Fruit fly (Drosophila melanogaster) whole organism, embryonic: ENCODE data around the gene CG7781.

ENCODE experiments used
- Aef1 ChIP-seq: fragments of 200-800 bp; sonication (Bioruptor generic); IDR thresholded peaks from 3 replicates; pipeline ENCODE4 v1.3.6; 2022; ENCODE audit warnings: missing biosample characterization, missing genetic modification characterization
- CG10147 ChIP-seq: fragments of 200-800 bp; sonication (Bioruptor generic); optimal IDR thresholded peaks from 2 replicates; lab custom pipeline; 2019; ENCODE audit warnings: missing biosample characterization, mild to moderate bottlenecking, missing genetic modification characterization, moderate library complexity
- CG1024 ChIP-seq: fragments of 200-800 bp; sonication (Bioruptor generic); IDR thresholded peaks from 2 replicates; pipeline ENCODE4 v1.3.6; 2022; ENCODE audit warnings: missing biosample characterization, missing genetic modification characterization
- CG11085 ChIP-seq: fragments of 200-800 bp; sonication (Bioruptor generic); IDR thresholded peaks from 2 replicates; pipeline ENCODE4 v1.3.6; 2022; ENCODE audit warnings: missing biosample characterization, missing genetic modification characterization
- CG11456 ChIP-seq: fragments of 200-800 bp; sonication (Bioruptor generic); IDR thresholded peaks from 3 replicates; pipeline ENCODE4 v1.3.6; 2022; ENCODE audit warnings: missing biosample characterization, missing genetic modification characterization
- CG12744 ChIP-seq: fragments of 200-800 bp; sonication (Bioruptor generic); optimal IDR thresholded peaks from 2 replicates; lab custom pipeline; 2016; ENCODE audit warnings: missing biosample characterization, missing genetic modification characterization
- CG15073 ChIP-seq: fragments of 200-800 bp; sonication (Bioruptor generic); optimal IDR thresholded peaks from 2 replicates; lab custom pipeline; 2016; ENCODE audit warnings: missing biosample characterization, missing genetic modification characterization
- CG16815 ChIP-seq: fragments of 200-800 bp; sonication (Bioruptor generic); optimal IDR thresholded peaks from 3 replicates; lab custom pipeline; 2017; ENCODE audit warnings: missing biosample characterization, mild to moderate bottlenecking, missing genetic modification characterization
- CG17186 ChIP-seq: fragments of 200-800 bp; sonication (Bioruptor generic); optimal IDR thresholded peaks from 3 replicates; lab custom pipeline; 2017; ENCODE audit warnings: missing biosample characterization, missing genetic modification reagents, missing genetic modification characterization
- CG17802 ChIP-seq: fragments of 200-800 bp; sonication (Bioruptor generic); optimal IDR thresholded peaks from 2 replicates; lab custom pipeline; 2018; ENCODE audit warnings: missing biosample characterization, mild to moderate bottlenecking, missing genetic modification characterization, moderate library complexity
- CG1792 ChIP-seq: fragments of 200-800 bp; sonication (Bioruptor generic); optimal IDR thresholded peaks from 2 replicates; lab custom pipeline; 2016; ENCODE audit warnings: missing biosample characterization, missing genetic modification characterization
- CG18599 ChIP-seq: fragments of 200-800 bp; sonication (Bioruptor generic); optimal IDR thresholded peaks from 3 replicates; lab custom pipeline; 2017; ENCODE audit warnings: missing biosample characterization, missing genetic modification characterization, mild to moderate bottlenecking, moderate library complexity, missing genetic modification reagents
- CG2202 ChIP-seq: fragments of 200-800 bp; sonication (Bioruptor generic); optimal IDR thresholded peaks from 2 replicates; lab custom pipeline; 2018; ENCODE audit warnings: missing biosample characterization, mild to moderate bottlenecking, missing genetic modification characterization
- CG30020 ChIP-seq: fragments of 200-800 bp; optimal IDR thresholded peaks from 2 replicates; lab custom pipeline; 2019; ENCODE audit warnings: missing biosample characterization, mild to moderate bottlenecking, missing genetic modification characterization, moderate library complexity
- CG33213 ChIP-seq: fragments of 200-800 bp; sonication (Bioruptor generic); optimal IDR thresholded peaks from 3 replicates; lab custom pipeline; 2016; ENCODE audit warnings: missing biosample characterization, missing genetic modification characterization
- CG4854 ChIP-seq: fragments of 200-800 bp; sonication (Bioruptor generic); optimal IDR thresholded peaks from 2 replicates; lab custom pipeline; 2016; ENCODE audit warnings: missing biosample characterization, missing genetic modification characterization, inconsistent platforms
- CG6272 ChIP-seq: fragments of 200-800 bp; sonication (Bioruptor generic); IDR thresholded peaks from 2 replicates; pipeline ENCODE4 v1.3.6; 2022; ENCODE audit warnings: missing biosample characterization, missing genetic modification characterization
- CG6854 ChIP-seq: fragments of 200-800 bp; sonication (Bioruptor generic); optimal IDR thresholded peaks from 3 replicates; lab custom pipeline; 2017; ENCODE audit warnings: missing biosample characterization, mild to moderate bottlenecking, missing genetic modification characterization
- CG7745 ChIP-seq: fragments of 200-800 bp; sonication (Bioruptor generic); optimal IDR thresholded peaks from 2 replicates; lab custom pipeline; 2018; ENCODE audit warnings: missing biosample characterization, mild to moderate bottlenecking, missing genetic modification characterization, moderate library complexity
- CG8281 ChIP-seq: fragments of 200-800 bp; sonication (Bioruptor generic); optimal IDR thresholded peaks from 2 replicates; lab custom pipeline; 2018; ENCODE audit warnings: missing biosample characterization, mild to moderate bottlenecking, missing genetic modification characterization, moderate library complexity
- CG9932 ChIP-seq: fragments of 200-800 bp; sonication (Bioruptor generic); IDR thresholded peaks from 2 replicates; pipeline ENCODE4 v1.3.6; 2022; ENCODE audit warnings: missing biosample characterization, missing genetic modification characterization
- D19A ChIP-seq: fragments of 200-800 bp; optimal IDR thresholded peaks from 3 replicates; lab custom pipeline; 2019; ENCODE audit warnings: missing biosample characterization, mild to moderate bottlenecking, missing genetic modification characterization, moderate library complexity
- Dek ChIP-seq: fragments of 200-800 bp; sonication (Bioruptor generic); optimal IDR thresholded peaks from 3 replicates; lab custom pipeline; 2019; ENCODE audit warnings: missing biosample characterization, mild to moderate bottlenecking, missing genetic modification characterization, moderate library complexity
- Dref ChIP-seq: fragments of 200-800 bp; sonication (Bioruptor generic); IDR thresholded peaks from 2 replicates; pipeline ENCODE4 v1.3.6; 2022; ENCODE audit warnings: missing biosample characterization, missing genetic modification characterization
- E2f1 ChIP-seq: fragments of 200-800 bp; sonication (Bioruptor generic); IDR thresholded peaks from 2 replicates; pipeline ENCODE4 v1.3.6; 2022; ENCODE audit warnings: missing biosample characterization, missing genetic modification characterization
- GATAe ChIP-seq: fragments of 200-800 bp; sonication (Bioruptor generic); conservative IDR thresholded peaks from 2 replicates; pipeline ENCODE4 v1.3.6; 2022; ENCODE audit warnings: missing biosample characterization, missing genetic modification characterization
- Hmx ChIP-seq: fragments of 200-800 bp; sonication (Bioruptor generic); optimal IDR thresholded peaks from 2 replicates; lab custom pipeline; 2016; ENCODE audit warnings: missing biosample characterization, missing genetic modification characterization
- Oli ChIP-seq: fragments of 200-800 bp; sonication (Bioruptor generic); optimal IDR thresholded peaks from 2 replicates; lab custom pipeline; 2018; ENCODE audit warnings: missing biosample characterization, mild to moderate bottlenecking, missing genetic modification characterization, moderate library complexity
- Sox100B ChIP-seq: fragments of 200-800 bp; sonication (Bioruptor generic); optimal IDR thresholded peaks from 3 replicates; lab custom pipeline; 2018; ENCODE audit warnings: missing biosample characterization, mild to moderate bottlenecking, missing genetic modification characterization
- Sry-β ChIP-seq: fragments of 200-800 bp; sonication (Bioruptor generic); optimal IDR thresholded peaks from 2 replicates; lab custom pipeline; 2018; ENCODE audit warnings: missing biosample characterization, mild to moderate bottlenecking, missing genetic modification characterization, moderate library complexity
- Xbp1 ChIP-seq: fragments of 200-800 bp; sonication (Bioruptor generic); optimal IDR thresholded peaks from 3 replicates; lab custom pipeline; 2016; ENCODE audit warnings: missing biosample characterization, mild to moderate bottlenecking, missing genetic modification characterization
- az2 ChIP-seq: fragments of 200-800 bp; sonication (Bioruptor generic); optimal IDR thresholded peaks from 3 replicates; lab custom pipeline; 2016; ENCODE audit warnings: missing biosample characterization, missing genetic modification characterization
- cad ChIP-seq: fragments of >200 bp; optimal IDR thresholded peaks from 2 replicates; lab custom pipeline; 2017; ENCODE audit warnings: missing biosample characterization, missing genetic modification characterization
- ewg ChIP-seq: fragments of 200-800 bp; sonication (Bioruptor generic); optimal IDR thresholded peaks from 3 replicates; lab custom pipeline; 2017; ENCODE audit warnings: mild to moderate bottlenecking, missing biosample characterization, missing genetic modification reagents, missing genetic modification characterization
- fd3F ChIP-seq: fragments of 200-800 bp; sonication (Bioruptor generic); optimal IDR thresholded peaks from 2 replicates; lab custom pipeline; 2018; ENCODE audit warnings: missing biosample characterization, mild to moderate bottlenecking, missing genetic modification characterization, moderate library complexity
- gem ChIP-seq: fragments of 200-800 bp; sonication (Bioruptor generic); optimal IDR thresholded peaks from 2 replicates; lab custom pipeline; 2019; ENCODE audit warnings: missing biosample characterization, mild to moderate bottlenecking, missing genetic modification characterization, moderate library complexity
- h ChIP-seq: fragments of >200 bp; optimal IDR thresholded peaks from 2 replicates; lab custom pipeline; 2017
- insv ChIP-seq, 2 experiments: fragments of 200-800 bp; sonication (Bioruptor generic); optimal IDR thresholded peaks; 3 replicates each; lab custom pipeline; 2016 to 2018; ENCODE audit warnings: missing biosample characterization in 2 of 2, missing genetic modification characterization in 2 of 2
- luna ChIP-seq: fragments of 200-800 bp; sonication (Bioruptor generic); optimal IDR thresholded peaks from 2 replicates; lab custom pipeline; 2016; ENCODE audit warnings: missing biosample characterization, missing genetic modification characterization
- onecut ChIP-seq: fragments of 200-800 bp; sonication (Bioruptor generic); IDR thresholded peaks from 2 replicates; pipeline ENCODE4 v1.3.6; 2022; ENCODE audit warnings: missing biosample characterization, missing genetic modification characterization
- otp ChIP-seq: fragments of 200-800 bp; sonication (Bioruptor generic); IDR thresholded peaks from 3 replicates; pipeline ENCODE4, ENCODE4 v1.3.6; 2022; ENCODE audit warnings: missing biosample characterization, missing genetic modification characterization
- pan ChIP-seq, 4 experiments: fragments of >200 bp in 3 of 4; fragments of 200-800 bp in 1 of 4; sonication (Bioruptor generic) in 1 of 4; optimal IDR thresholded peaks in 3 of 4; IDR thresholded peaks in 1 of 4; 2 replicates each; pipeline versions ENCODE4 v1.3.6 to Lab custom; 2017 to 2022; ENCODE audit warnings: missing biosample characterization in 2 of 4, missing genetic modification characterization in 2 of 4, mixed read lengths in 1 of 4
- pum ChIP-seq: fragments of 200-800 bp; sonication (Bioruptor generic); optimal IDR thresholded peaks from 2 replicates; lab custom pipeline; 2016; ENCODE audit warnings: missing biosample characterization, missing genetic modification characterization
- slou ChIP-seq: fragments of 200-800 bp; sonication (Bioruptor generic); optimal IDR thresholded peaks from 3 replicates; lab custom pipeline; 2016; ENCODE audit warnings: missing biosample characterization, missing genetic modification characterization
- slp2 ChIP-seq: fragments of 200-800 bp; sonication (Bioruptor generic); optimal IDR thresholded peaks from 2 replicates; lab custom pipeline; 2016; ENCODE audit warnings: missing biosample characterization, missing genetic modification characterization
- stc ChIP-seq: fragments of 200-800 bp; sonication (Bioruptor generic); IDR thresholded peaks from 2 replicates; pipeline ENCODE4 v1.3.6; 2022; ENCODE audit warnings: missing biosample characterization, missing genetic modification characterization
- tap ChIP-seq: fragments of 200-800 bp; optimal IDR thresholded peaks from 3 replicates; lab custom pipeline; 2019; ENCODE audit warnings: missing biosample characterization, mild to moderate bottlenecking, missing genetic modification characterization, moderate library complexity
- vnd ChIP-seq: fragments of 200-800 bp; sonication (Bioruptor generic); IDR thresholded peaks from 3 replicates; pipeline ENCODE4 v1.3.6; 2022; ENCODE audit warnings: missing biosample characterization, missing genetic modification characterization; ENCODE audit not compliant: partially characterized antibody
- wek ChIP-seq: fragments of 200-800 bp; sonication (Bioruptor generic); optimal IDR thresholded peaks from 3 replicates; lab custom pipeline; 2018; ENCODE audit warnings: missing biosample characterization, mild to moderate bottlenecking, missing genetic modification characterization, moderate library complexity

Gene CG7781

DNA sequence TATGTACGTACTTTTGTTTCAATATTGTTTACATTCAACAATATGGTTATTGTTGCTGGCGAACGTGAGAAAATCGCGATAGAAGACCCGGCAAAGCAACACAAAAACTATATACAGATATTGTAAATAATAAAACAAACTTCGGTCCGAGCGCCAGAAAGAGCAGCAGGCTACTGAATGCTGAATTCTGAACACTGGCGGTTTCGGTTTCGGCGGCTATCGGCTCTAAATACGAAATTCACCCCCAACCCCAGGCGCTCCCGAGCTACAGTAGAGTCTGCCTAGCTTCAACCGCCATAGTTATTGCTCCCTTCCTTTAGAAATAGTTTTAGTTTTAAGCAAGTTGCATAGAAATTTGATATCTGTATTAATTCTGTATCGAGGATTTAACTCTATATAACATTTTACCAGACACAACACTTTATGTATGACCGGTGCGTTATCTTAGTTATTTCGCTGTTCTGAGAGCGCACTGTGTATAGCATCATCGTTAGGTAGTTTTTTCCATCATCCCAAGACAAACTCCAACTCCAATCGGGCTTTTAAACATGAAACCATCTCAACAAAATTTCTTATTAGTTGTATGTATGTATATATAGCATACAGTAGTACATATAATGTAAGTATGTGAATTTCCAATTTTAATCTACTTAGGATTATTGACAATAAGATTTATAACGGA, 37.2 kb upstream of the CG7781 start, which contains the start of gene CG7627 (continued):
- TF ChIP-seq CG15073 (GFP tag; lab: Kevin White, UChicago) (peak; percentile 15), CG30020 (tag; lab: Kevin White, UChicago) (peak; percentile 32), insv (GFP tag; optimal IDR thresholded peaks at IDR 0.05; lab: Kevin White, UChicago) (peak in 1 of 2 experiments; percentile 82), CG17802 (tag; lab: Kevin White, UChicago) (peak; percentile 34), ewg (GFP tag; lab: Kevin White, UChicago) (peak; percentile 47), CG1792 (GFP tag; lab: Kevin White, UChicago) (peak; percentile 43), az2 (GFP tag; lab: Kevin White, UChicago) (peak; percentile 70), vnd (GFP tag; lab: Robert Waterston, UW) (no peak), h (no peak), GATAe (peak; percentile 38; the same call in 1 of the 2 replicates), wek (GFP tag; lab: Kevin White, UChicago) (peak; percentile 30), CG6854 (GFP tag; lab: Kevin White, UChicago) (peak; percentile 60), CG10147 (peak; percentile 21), CG11456 (GFP tag; lab: Robert Waterston, UW) (peak; percentile 88), Dref (peak; percentile 27), CG6272 (GFP tag; lab: Robert Waterston, UW) (peak; percentile 58), Oli (tag; lab: Kevin White, UChicago) (peak; percentile 54), CG33213 (GFP tag; lab: Kevin White, UChicago) (peak; percentile 34), Sox100B (peak; percentile 79), CG16815 (GFP tag; lab: Kevin White, UChicago) (peak; percentile 76), CG2202 (tag; lab: Kevin White, UChicago) (no peak), Hmx (GFP tag; lab: Kevin White, UChicago) (peak; percentile 20), CG1024 (GFP tag; lab: Robert Waterston, UW) (peak; percentile 46; the same call in 1 of the 2 replicates), CG8281 (tag; lab: Kevin White, UChicago) (peak; percentile 50), CG12744 (GFP tag; lab: Kevin White, UChicago) (peak; percentile 6), fd3F (GFP tag; lab: Kevin White, UChicago) (peak; percentile 60), Aef1 (GFP tag; lab: Robert Waterston, UW) (peak; percentile 75), E2f1 (GFP tag; lab: Robert Waterston, UW) (peak; percentile 63), onecut (GFP tag; lab: Robert Waterston, UW) (peak; percentile 54), pan (optimal IDR thresholded peaks at IDR 0.05; lab: Kevin White, UChicago) (no peak), pan (GFP tag; optimal IDR thresholded peaks at IDR 0.05 in 1 of 2, IDR thresholded peaks at IDR 0.05 in 1 of 2) (peak in 1 of 2 experiments; percentile 83), CG11085 (peak; percentile 72; the same call in 1 of the 2 replicates), slp2 (GFP tag; lab: Kevin White, UChicago) (peak; percentile 12), Dek (peak; percentile 65), otp (0 out of 3 replicates have a peak, but pooled peaks have one; percentile 59), CG18599 (GFP tag; lab: Kevin White, UChicago) (peak; percentile 94), CG17186 (no peak), CG7745 (no peak), pum (GFP tag; lab: Kevin White, UChicago) (peak; percentile 63), stc (GFP tag; lab: Robert Waterston, UW) (peak; percentile 60; the same call in 1 of the 2 replicates), D19A (tag; lab: Kevin White, UChicago) (peak; percentile 33), CG4854 (GFP tag; lab: Kevin White, UChicago) (peak; percentile 19), slou (GFP tag; lab: Kevin White, UChicago) (peak; percentile 17), Sry-β (GFP tag; lab: Kevin White, UChicago) (no peak), gem (peak; percentile 83), Xbp1 (peak; percentile 72), CG9932 (GFP tag; lab: Robert Waterston, UW) (peak; percentile 83), cad (GFP tag; lab: Kevin White, UChicago) (no peak), tap (peak; percentile 57), luna (GFP tag; lab: Kevin White, UChicago) (peak; percentile 1)
